Worm (Caenorhabditis elegans) whole organism, L2 larva: ENCODE data around the gene D1086.21.

Experiments used
- F13H6.1 ChIP-seq: sonication (generic microtip); optimal IDR thresholded peaks from 2 replicates; lab custom pipeline; 2016; ENCODE audit warnings: missing genetic modification characterization, missing compliant biosample characterization
- R02D3.7 ChIP-seq: fragments of 150-350 bp; optimal IDR thresholded peaks from 2 replicates; lab custom pipeline; 2014; ENCODE audit warnings: missing biosample characterization, missing genetic modification characterization
- Y55F3AM.14 ChIP-seq: fragments of 200-800 bp; sonication (Bioruptor generic); optimal IDR thresholded peaks from 2 replicates; lab custom pipeline; 2018; ENCODE audit warnings: mild to moderate bottlenecking, missing genetic modification characterization, missing compliant biosample characterization
- ZK546.5 ChIP-seq: sonication (generic microtip); optimal IDR thresholded peaks from 2 replicates; lab custom pipeline; 2017; ENCODE audit warnings: missing biosample characterization, missing genetic modification characterization
- alr-1 ChIP-seq: fragments of 150-350 bp; optimal IDR thresholded peaks from 2 replicates; lab custom pipeline; 2014; ENCODE audit warnings: missing biosample characterization, missing genetic modification characterization
- aly-2 ChIP-seq: fragments of 150-350 bp; optimal IDR thresholded peaks from 2 replicates; lab custom pipeline; 2014; ENCODE audit warnings: missing biosample characterization, missing genetic modification characterization
- blmp-1 ChIP-seq: sonication (generic microtip); optimal IDR thresholded peaks from 2 replicates; lab custom pipeline; 2017; ENCODE audit warnings: missing genetic modification characterization, mild to moderate bottlenecking, missing compliant biosample characterization, antibody characterized with exemption, moderate library complexity; ENCODE audit not compliant: insufficient read depth
- ceh-16 ChIP-seq: fragments of 150-350 bp; optimal IDR thresholded peaks from 2 replicates; lab custom pipeline; 2014; ENCODE audit warnings: missing biosample characterization, missing genetic modification characterization
- crh-2 ChIP-seq: sonication (generic microtip); optimal IDR thresholded peaks from 2 replicates; lab custom pipeline; 2017; ENCODE audit warnings: missing biosample characterization, missing genetic modification characterization
- dmd-4 ChIP-seq: sonication (generic microtip); optimal IDR thresholded peaks from 2 replicates; lab custom pipeline; 2017; ENCODE audit warnings: missing biosample characterization, missing genetic modification characterization
- egl-27 ChIP-seq: sonication (generic microtip); optimal IDR thresholded peaks from 3 replicates; lab custom pipeline; 2017; ENCODE audit warnings: missing biosample characterization, missing genetic modification reagents, missing genetic modification characterization
- elt-1 ChIP-seq: fragments of 150-350 bp; optimal IDR thresholded peaks from 2 replicates; lab custom pipeline; 2014; ENCODE audit warnings: missing biosample characterization, missing genetic modification characterization
- elt-3 ChIP-seq: sonication (generic microtip); optimal IDR thresholded peaks from 2 replicates; lab custom pipeline; 2017; ENCODE audit warnings: missing biosample characterization, missing genetic modification characterization
- fos-1 ChIP-seq: fragments of 150-350 bp; optimal IDR thresholded peaks from 2 replicates; lab custom pipeline; 2014; ENCODE audit warnings: missing biosample characterization, missing genetic modification characterization
- gmeb-1 ChIP-seq: fragments of 150-350 bp; optimal IDR thresholded peaks from 2 replicates; lab custom pipeline; 2014; ENCODE audit warnings: missing biosample characterization, missing genetic modification characterization
- lin-11 ChIP-seq: fragments of 150-350 bp; sonication (generic microtip); optimal IDR thresholded peaks from 2 replicates; lab custom pipeline; 2014; ENCODE audit warnings: missing biosample characterization, missing genetic modification characterization, inconsistent platforms, mixed read lengths
- lin-39 ChIP-seq: fragments of 150-350 bp; optimal IDR thresholded peaks from 2 replicates; lab custom pipeline; 2014; ENCODE audit warnings: missing biosample characterization, missing genetic modification reagents, missing genetic modification characterization
- lsy-2 ChIP-seq, 2 experiments: fragments of 150-350 bp in 1 of 2; sonication (generic microtip) in 1 of 2; optimal IDR thresholded peaks; 2 replicates each; lab custom pipeline; 2014 to 2017; ENCODE audit warnings: missing biosample characterization in 2 of 2, missing genetic modification characterization in 2 of 2
- mab-5 ChIP-seq: fragments of 150-350 bp; optimal IDR thresholded peaks from 2 replicates; lab custom pipeline; 2014; ENCODE audit warnings: missing biosample characterization, missing genetic modification characterization
- mdl-1 ChIP-seq, 2 experiments: fragments of 150-350 bp in 1 of 2; sonication (generic microtip) in 1 of 2; optimal IDR thresholded peaks; 2 replicates each; lab custom pipeline; 2017; ENCODE audit warnings: missing biosample characterization in 2 of 2, missing genetic modification characterization in 2 of 2
- nhr-10 ChIP-seq: sonication (generic microtip); optimal IDR thresholded peaks from 2 replicates; lab custom pipeline; 2017; ENCODE audit warnings: missing biosample characterization, missing genetic modification characterization
- nhr-11 ChIP-seq: fragments of 150-350 bp; optimal IDR thresholded peaks from 2 replicates; lab custom pipeline; 2014; ENCODE audit warnings: missing biosample characterization, missing genetic modification characterization
- nhr-129 ChIP-seq: fragments of 150-350 bp; optimal IDR thresholded peaks from 2 replicates; lab custom pipeline; 2014; ENCODE audit warnings: missing biosample characterization, missing genetic modification characterization
- nhr-21 ChIP-seq: fragments of 150-350 bp; optimal IDR thresholded peaks from 2 replicates; lab custom pipeline; 2014; ENCODE audit warnings: missing biosample characterization, missing genetic modification characterization
- nhr-23 ChIP-seq: fragments of 150-350 bp; optimal IDR thresholded peaks from 2 replicates; lab custom pipeline; 2014; ENCODE audit warnings: missing biosample characterization, missing genetic modification reagents, missing genetic modification characterization
- nhr-237 ChIP-seq: fragments of 150-350 bp; optimal IDR thresholded peaks from 2 replicates; lab custom pipeline; 2014; ENCODE audit warnings: missing biosample characterization, missing genetic modification characterization
- nhr-25 ChIP-seq: fragments of 150-350 bp; sonication (generic microtip); optimal IDR thresholded peaks from 3 replicates; lab custom pipeline; 2014; ENCODE audit warnings: missing biosample characterization, missing genetic modification characterization
- nhr-77 ChIP-seq: fragments of 150-350 bp; optimal IDR thresholded peaks from 2 replicates; lab custom pipeline; 2014; ENCODE audit warnings: missing biosample characterization, missing genetic modification characterization
- peb-1 ChIP-seq: fragments of 150-350 bp; optimal IDR thresholded peaks from 2 replicates; lab custom pipeline; 2014; ENCODE audit warnings: missing biosample characterization, missing genetic modification characterization
- sem-4 ChIP-seq: fragments of 150-350 bp; optimal IDR thresholded peaks from 2 replicates; lab custom pipeline; 2014; ENCODE audit warnings: missing biosample characterization, missing genetic modification reagents, missing genetic modification characterization
- sma-3 ChIP-seq: sonication (generic microtip); optimal IDR thresholded peaks from 2 replicates; lab custom pipeline; 2016; ENCODE audit warnings: missing genetic modification reagents, missing genetic modification characterization, missing compliant biosample characterization
- sma-9 ChIP-seq, 2 experiments: fragments of 150-350 bp in 1 of 2; sonication (generic microtip) in 1 of 2; optimal IDR thresholded peaks; 2 replicates each; lab custom pipeline; 2014 to 2016; ENCODE audit warnings: missing genetic modification characterization in 2 of 2, mild to moderate bottlenecking in 1 of 2, missing biosample characterization in 1 of 2, missing compliant biosample characterization in 1 of 2, missing genetic modification reagents in 1 of 2, moderate library complexity in 1 of 2
- snpc-4 ChIP-seq: fragments of 150-350 bp; optimal IDR thresholded peaks from 2 replicates; lab custom pipeline; 2014; ENCODE audit warnings: missing biosample characterization, missing genetic modification characterization
- unc-39 ChIP-seq: fragments of 150-350 bp; optimal IDR thresholded peaks from 2 replicates; lab custom pipeline; 2014; ENCODE audit warnings: missing biosample characterization, missing genetic modification characterization
- unc-55 ChIP-seq: fragments of 150-350 bp; sonication (generic microtip); optimal IDR thresholded peaks from 3 replicates; lab custom pipeline; 2014; ENCODE audit warnings: missing biosample characterization, missing genetic modification reagents, missing genetic modification characterization
- unc-62 ChIP-seq: fragments of 150-350 bp; optimal IDR thresholded peaks from 2 replicates; lab custom pipeline; 2014; ENCODE audit warnings: missing biosample characterization, missing genetic modification reagents, missing genetic modification characterization
- ztf-1 ChIP-seq: fragments of 200-800 bp; sonication (Bioruptor generic); conservative IDR thresholded peaks from 2 replicates; pipeline ENCODE4 v1.3.6; 2022; ENCODE audit warnings: missing genetic modification characterization, missing compliant biosample characterization
- ztf-4 ChIP-seq: fragments of 150-350 bp; optimal IDR thresholded peaks from 2 replicates; lab custom pipeline; 2014; ENCODE audit warnings: missing biosample characterization, missing genetic modification characterization

The D1086.21 gene

DNA sequence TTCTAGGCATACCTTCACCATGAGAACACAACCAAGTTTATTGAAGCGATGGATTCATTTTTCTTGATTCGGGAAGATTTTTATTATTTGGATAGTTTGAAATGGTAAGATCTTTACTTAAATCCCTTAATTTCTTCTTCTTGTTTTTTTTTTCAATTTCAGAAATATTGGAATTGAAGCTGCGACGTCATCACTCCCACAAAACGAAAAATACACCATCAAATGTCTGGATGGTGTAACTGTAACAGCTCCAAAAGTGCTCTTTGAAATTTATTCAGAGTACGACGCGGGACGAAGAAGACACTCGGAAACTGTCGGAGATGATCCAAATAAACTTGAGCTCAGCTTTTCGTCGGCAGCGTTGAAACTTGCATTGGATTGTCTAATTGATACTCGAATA lies at the start of gene D1086.21:
Gene D1086.21, plus strand, starts transcription at position 301 of the 400 bp plus-strand sequence.
- no peak for TF ChIP-seq nhr-21 (tag; lab: Kevin White, UChicago)
- TF ChIP-seq nhr-129: no peak
- TF ChIP-seq nhr-10: no peak
- no peak for TF ChIP-seq ceh-16 (tag; lab: Kevin White, UChicago)
- TF ChIP-seq elt-1 (tag; lab: Kevin White, UChicago): no peak
- no peak for TF ChIP-seq unc-39 (tag; lab: Kevin White, UChicago)
- TF ChIP-seq elt-3: no peak
- TF ChIP-seq lsy-2 (tag; optimal IDR thresholded peaks at IDR 0.05; lab: Kevin White, UChicago): no peak
- no peak for TF ChIP-seq nhr-23 (tag; lab: Kevin White, UChicago)
- no peak for TF ChIP-seq nhr-25 (tag; lab: Kevin White, UChicago)
- TF ChIP-seq fos-1 (tag; lab: Kevin White, UChicago): no peak
- no peak for TF ChIP-seq aly-2 (tag; lab: Kevin White, UChicago)
- TF ChIP-seq ztf-4: no peak
- no peak for TF ChIP-seq peb-1

DNA sequence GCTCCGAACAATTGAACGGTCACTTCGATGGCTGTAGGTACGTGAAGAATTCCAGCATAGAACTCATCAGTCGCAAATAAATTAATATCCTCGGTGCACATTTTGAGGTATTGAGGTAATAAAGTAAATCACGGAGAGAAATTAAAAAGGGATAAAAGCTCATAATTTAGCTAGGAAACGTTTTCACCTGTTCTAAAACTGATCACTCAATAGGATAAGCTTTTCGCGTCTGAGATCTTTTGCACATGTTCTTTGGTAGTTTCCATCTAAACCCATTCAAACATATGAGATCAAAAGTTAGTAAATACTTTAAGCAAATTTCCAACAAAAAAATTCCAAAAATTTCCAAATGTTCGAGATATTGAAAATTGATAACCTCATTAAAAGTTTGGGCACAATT lies 47.0 kb upstream of the D1086.21 start, which contains the start of gene srh-308:
Gene srh-308, minus strand, starts transcription at position 101 of the 400 bp plus-strand sequence.
- TF ChIP-seq nhr-11 (tag; lab: Kevin White, UChicago) (no peak), lin-39 (tag; lab: Kevin White, UChicago) (no peak), mdl-1 (tag; optimal IDR thresholded peaks at IDR 0.05; lab: Kevin White, UChicago) (no peak), sma-3 (GFP tag; lab: Kevin White, UChicago) (no peak), nhr-237 (tag; lab: Kevin White, UChicago) (no peak), mab-5 (tag; lab: Kevin White, UChicago) (no peak), Y55F3AM.14 (GFP tag; lab: Kevin White, UChicago) (no peak), ZK546.5 (tag; lab: Kevin White, UChicago) (no peak), lin-11 (no peak), sem-4 (tag; lab: Kevin White, UChicago) (no peak), alr-1 (tag; lab: Kevin White, UChicago) (no peak), peb-1 (no peak)
- TF ChIP-seq, all 48 proteins: peak for 0

DNA sequence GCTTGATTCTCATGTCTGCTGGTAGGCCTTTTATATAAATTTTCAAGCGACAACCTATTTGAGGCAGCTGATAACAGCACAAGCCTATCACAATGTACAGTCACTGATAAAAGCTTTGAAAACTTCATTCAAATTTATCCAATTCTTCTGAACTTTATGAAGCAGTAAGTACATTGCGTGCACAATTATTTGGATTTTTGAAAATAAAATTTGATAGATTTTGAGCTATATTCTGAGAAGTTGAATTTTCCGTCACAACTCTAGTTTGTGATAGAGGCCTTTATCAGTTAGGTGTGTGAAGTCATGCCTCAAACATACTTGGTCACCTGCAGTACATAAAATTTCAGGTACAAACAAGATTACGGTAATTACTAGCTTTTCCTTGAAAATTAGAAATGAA lies 45.9 kb upstream of the D1086.21 start, which contains the start of the genes mtl-2 and T08G5.1:
Gene mtl-2, minus strand, starts transcription at position 34 of the 400 bp plus-strand sequence.
Gene T08G5.1, plus strand, starts transcription at position 127 of the 400 bp plus-strand sequence.
- TF ChIP-seq mdl-1 (tag; optimal IDR thresholded peaks at IDR 0.05; lab: Kevin White, UChicago): no peak
- TF ChIP-seq fos-1 (tag; lab: Kevin White, UChicago): peak; percentile 48

DNA sequence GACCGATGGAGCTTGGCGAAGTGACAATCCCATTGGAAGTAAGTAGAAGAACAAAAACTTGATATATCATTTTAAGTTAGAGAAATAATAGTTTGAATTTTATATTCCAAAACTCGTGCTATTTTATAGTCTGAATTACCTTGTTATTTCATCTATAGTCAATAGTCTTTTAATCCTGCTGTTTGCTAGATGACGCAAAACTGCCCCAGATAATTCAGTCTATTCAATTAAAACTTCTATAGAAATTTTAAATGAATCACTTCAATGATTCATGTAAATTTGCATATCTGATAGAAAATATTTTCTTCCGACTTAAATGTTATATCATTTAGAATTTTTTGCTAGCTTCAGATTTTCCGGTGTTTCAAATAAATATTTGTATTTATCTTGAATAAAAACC lies 41.4 kb upstream of the D1086.21 start, which contains the start of gene T08G5.15:
Gene T08G5.15, minus strand, starts transcription at position 101 of the 400 bp plus-strand sequence.
- TF ChIP-seq unc-55 (GFP tag; lab: Kevin White, UChicago) (no peak), nhr-77 (no peak), R02D3.7 (tag; lab: Kevin White, UChicago) (no peak), nhr-129 (no peak), nhr-23 (tag; lab: Kevin White, UChicago) (no peak), alr-1 (tag; lab: Kevin White, UChicago) (no peak), sma-3 (GFP tag; lab: Kevin White, UChicago) (no peak), fos-1 (tag; lab: Kevin White, UChicago) (no peak), nhr-25 (tag; lab: Kevin White, UChicago) (no peak), sma-9 (GFP tag; optimal IDR thresholded peaks at IDR 0.05; lab: Kevin White, UChicago) (no peak), sma-9 (tag; optimal IDR thresholded peaks at IDR 0.05; lab: Kevin White, UChicago) (no peak), crh-2 (tag; lab: Kevin White, UChicago) (no peak), dmd-4 (tag; lab: Kevin White, UChicago) (no peak), nhr-10 (no peak), unc-39 (tag; lab: Kevin White, UChicago) (no peak), unc-62 (no peak), blmp-1 (tag; lab: Kevin White, UChicago) (no peak), ceh-16 (tag; lab: Kevin White, UChicago) (no peak)

- TF ChIP-seq gmeb-1 (tag; lab: Kevin White, UChicago): no peak
- no peak for TF ChIP-seq nhr-77
- no peak for TF ChIP-seq unc-55 (GFP tag; lab: Kevin White, UChicago)
- no peak for TF ChIP-seq lin-39 (tag; lab: Kevin White, UChicago)
- TF ChIP-seq lin-11: no peak
- no peak for TF ChIP-seq ztf-1 (GFP tag; lab: Robert Waterston, UW)
- TF ChIP-seq egl-27: no peak
- TF ChIP-seq F13H6.1 (tag; lab: Kevin White, UChicago): no peak
- TF ChIP-seq unc-39 (tag; lab: Kevin White, UChicago): no peak
- TF ChIP-seq ztf-4: no peak
- no peak for TF ChIP-seq snpc-4 (tag; lab: Kevin White, UChicago)
These were observed 38.3 kb upstream of the D1086.21 start, which contains the start of gene T08G5.2 for ce11 chrV:14026194-14026593. Gene T08G5.2, minus strand, starts transcription at chrV:14026294.
